Fruit fly (Drosophila melanogaster): ENCODE measurements around the gene CG32801.

dm6 chrX:1900123-1900818 lies 2.7 kb downstream of the CG32801 start, which contains the start of gene arm:
- TF ChIP-seq fd85E (GFP tag; optimal IDR thresholded peaks at IDR 0.05) (no peak), CG8632 (GFP tag; optimal IDR thresholded peaks at IDR 0.05) (no peak), CG34406 (GFP tag; optimal IDR thresholded peaks at IDR 0.05) (peak; percentile 20), esn (GFP tag; optimal IDR thresholded peaks at IDR 0.05) (peak; percentile 31), CG10669 (GFP tag; optimal IDR thresholded peaks at IDR 0.05) (no peak), CG11294 (GFP tag; IDR thresholded peaks at IDR 0.05) (no peak), Ets21C (GFP tag; optimal IDR thresholded peaks at IDR 0.05) (no peak), topi (GFP tag; optimal IDR thresholded peaks at IDR 0.05) (peak; percentile 11), CG8119 (GFP tag; IDR thresholded peaks at IDR 0.05) (no peak), CG3919 (GFP tag; optimal IDR thresholded peaks at IDR 0.05) (no peak), svp (GFP tag) (peak; percentile 75), Gug (GFP tag; IDR thresholded peaks at IDR 0.05) (no peak), Blimp-1 (GFP tag; optimal IDR thresholded peaks at IDR 0.05) (no peak), Eip93F (GFP tag; optimal IDR thresholded peaks at IDR 0.05) (peak; percentile 22)

All from whole organism, prepupa.